Worm (Caenorhabditis elegans) whole organism, mixed stage, embryonic: ENCODE measurements around the gene C27D6.1.

Experiments used
- M03D4.4 ChIP-seq: sonication (generic microtip); optimal IDR thresholded peaks from 2 replicates; lab custom pipeline; 2017; ENCODE audit warnings: mild to moderate bottlenecking, missing genetic modification characterization, missing compliant biosample characterization
- bed-3 ChIP-seq: fragments of 200-800 bp; sonication (Bioruptor generic); optimal IDR thresholded peaks from 3 replicates; lab custom pipeline; 2018; ENCODE audit warnings: mild to moderate bottlenecking, missing genetic modification characterization, moderate library complexity, missing compliant biosample characterization
- blmp-1 ChIP-seq: fragments of 150-350 bp; optimal IDR thresholded peaks from 2 replicates; lab custom pipeline; 2014; ENCODE audit warnings: missing biosample characterization, missing genetic modification characterization
- ceh-39 ChIP-seq: fragments of 150-350 bp; optimal IDR thresholded peaks from 2 replicates; lab custom pipeline; 2014; ENCODE audit warnings: missing biosample characterization, missing genetic modification characterization
- ceh-43 ChIP-seq: fragments of 200-800 bp; sonication (Bioruptor generic); optimal IDR thresholded peaks from 2 replicates; lab custom pipeline; 2018; ENCODE audit warnings: mild to moderate bottlenecking, missing genetic modification characterization, moderate library complexity, missing compliant biosample characterization
- ceh-83 ChIP-seq: fragments of 200-800 bp; sonication (Bioruptor generic); optimal IDR thresholded peaks from 2 replicates; lab custom pipeline; 2018; ENCODE audit warnings: mild to moderate bottlenecking, missing genetic modification characterization, missing compliant biosample characterization
- ces-1 ChIP-seq: fragments of 150-350 bp; optimal IDR thresholded peaks from 2 replicates; lab custom pipeline; 2014; ENCODE audit warnings: missing biosample characterization, missing genetic modification reagents, missing genetic modification characterization
- cnd-1 ChIP-seq: fragments of 200-800 bp; sonication (Bioruptor generic); optimal IDR thresholded peaks from 2 replicates; lab custom pipeline; 2018; ENCODE audit warnings: mild to moderate bottlenecking, missing genetic modification characterization, missing compliant biosample characterization
- drap-1 ChIP-seq: fragments of 200-800 bp; sonication (Bioruptor generic); optimal IDR thresholded peaks from 3 replicates; lab custom pipeline; 2018; ENCODE audit warnings: mild to moderate bottlenecking, missing genetic modification characterization, missing compliant biosample characterization
- elt-1 ChIP-seq: sonication (generic microtip); optimal IDR thresholded peaks from 2 replicates; lab custom pipeline; 2017; ENCODE audit warnings: missing genetic modification characterization, mild to moderate bottlenecking, missing compliant biosample characterization, antibody characterized with exemption, moderate library complexity, borderline replicate concordance; ENCODE audit not compliant: insufficient read depth
- flh-1 ChIP-seq: fragments of 200-800 bp; sonication (Bioruptor generic); optimal IDR thresholded peaks from 2 replicates; lab custom pipeline; 2018; ENCODE audit warnings: mild to moderate bottlenecking, missing genetic modification characterization, moderate library complexity, missing compliant biosample characterization
- ham-2 ChIP-seq: fragments of 200-800 bp; sonication (Bioruptor generic); optimal IDR thresholded peaks from 2 replicates; lab custom pipeline; 2018; ENCODE audit warnings: mild to moderate bottlenecking, missing genetic modification characterization, missing compliant biosample characterization
- lin-13 ChIP-seq: fragments of 150-350 bp; optimal IDR thresholded peaks from 2 replicates; lab custom pipeline; 2014; ENCODE audit warnings: missing biosample characterization, missing genetic modification characterization
- lin-32 ChIP-seq: fragments of 200-800 bp; sonication (Bioruptor generic); optimal IDR thresholded peaks from 2 replicates; lab custom pipeline; 2018; ENCODE audit warnings: mild to moderate bottlenecking, missing genetic modification characterization, missing compliant biosample characterization
- lsy-2 ChIP-seq: fragments of 150-350 bp; optimal IDR thresholded peaks from 2 replicates; lab custom pipeline; 2014; ENCODE audit warnings: missing biosample characterization, missing genetic modification characterization
- mab-5 ChIP-seq: fragments of 150-350 bp; optimal IDR thresholded peaks from 2 replicates; lab custom pipeline; 2014; ENCODE audit warnings: missing biosample characterization, missing genetic modification characterization
- mep-1 ChIP-seq: fragments of 150-350 bp; optimal IDR thresholded peaks from 2 replicates; lab custom pipeline; 2017; ENCODE audit warnings: missing biosample characterization, missing genetic modification reagents, missing genetic modification characterization, inconsistent platforms
- mls-2 ChIP-seq: sonication (generic microtip); optimal IDR thresholded peaks from 2 replicates; lab custom pipeline; 2016; ENCODE audit warnings: mild to moderate bottlenecking, missing genetic modification characterization, moderate library complexity, missing compliant biosample characterization
- nhr-12 ChIP-seq: fragments of 150-350 bp; optimal IDR thresholded peaks from 2 replicates; lab custom pipeline; 2014; ENCODE audit warnings: missing biosample characterization, missing genetic modification characterization
- nhr-2 ChIP-seq: fragments of 150-350 bp; optimal IDR thresholded peaks from 2 replicates; lab custom pipeline; 2014; ENCODE audit warnings: missing biosample characterization, missing genetic modification characterization
- nhr-237 ChIP-seq: fragments of 150-350 bp; optimal IDR thresholded peaks from 2 replicates; lab custom pipeline; 2014; ENCODE audit warnings: missing biosample characterization, missing genetic modification characterization
- nhr-28 ChIP-seq: fragments of 150-350 bp; optimal IDR thresholded peaks from 2 replicates; lab custom pipeline; 2014; ENCODE audit warnings: missing biosample characterization, missing genetic modification characterization
- nhr-76 ChIP-seq: sonication (generic microtip); optimal IDR thresholded peaks from 2 replicates; lab custom pipeline; 2017; ENCODE audit warnings: missing biosample characterization, missing genetic modification characterization
- pha-4 ChIP-seq: fragments of 150-350 bp; optimal IDR thresholded peaks from 2 replicates; lab custom pipeline; 2018; ENCODE audit warnings: missing biosample characterization, missing genetic modification reagents, missing genetic modification characterization
- sem-2 ChIP-seq: fragments of 200-800 bp; sonication (Bioruptor generic); optimal IDR thresholded peaks from 2 replicates; lab custom pipeline; 2018; ENCODE audit warnings: mild to moderate bottlenecking, missing genetic modification characterization, missing compliant biosample characterization
- snpc-4 ChIP-seq: fragments of 150-350 bp; optimal IDR thresholded peaks from 2 replicates; lab custom pipeline; 2014; ENCODE audit warnings: missing biosample characterization, missing genetic modification characterization
- sptf-1 ChIP-seq: sonication (generic microtip); optimal IDR thresholded peaks from 2 replicates; lab custom pipeline; 2017; ENCODE audit warnings: mild to moderate bottlenecking, missing genetic modification characterization, moderate library complexity, missing compliant biosample characterization
- tbx-8 ChIP-seq: fragments of 200-800 bp; sonication (Bioruptor generic); optimal IDR thresholded peaks from 2 replicates; lab custom pipeline; 2018; ENCODE audit warnings: mild to moderate bottlenecking, missing genetic modification characterization, moderate library complexity, missing compliant biosample characterization
- unc-120 ChIP-seq: sonication (generic microtip); optimal IDR thresholded peaks from 2 replicates; lab custom pipeline; 2017; ENCODE audit warnings: missing genetic modification characterization, missing compliant biosample characterization; ENCODE audit not compliant: poor library complexity, severe bottlenecking
- unc-39 ChIP-seq: fragments of 150-350 bp; optimal IDR thresholded peaks from 2 replicates; lab custom pipeline; 2014; ENCODE audit warnings: missing biosample characterization, missing genetic modification characterization
- unc-62 ChIP-seq: fragments of 150-350 bp; optimal IDR thresholded peaks from 2 replicates; lab custom pipeline; 2014; ENCODE audit warnings: missing biosample characterization, missing genetic modification reagents, missing genetic modification characterization
- zip-8 ChIP-seq: fragments of 150-350 bp; optimal IDR thresholded peaks from 2 replicates; lab custom pipeline; 2014; ENCODE audit warnings: missing biosample characterization, missing genetic modification characterization
- ztf-11 ChIP-seq: fragments of 150-350 bp; optimal IDR thresholded peaks from 2 replicates; lab custom pipeline; 2014; ENCODE audit warnings: missing biosample characterization, missing genetic modification characterization

Gene C27D6.1

ce11 chrII:5170932-5171331, 1.6 kb upstream of the C27D6.1 start, which contains the start of gene srb-1:
srb-1 (minus strand) TSS chrII:5171032.
- no peak for TF ChIP-seq snpc-4 (tag; lab: Kevin White, UChicago)
- TF ChIP-seq cnd-1 (tag; lab: Kevin White, UChicago) = no peak
- no peak for TF ChIP-seq ces-1 (GFP tag; lab: Kevin White, UChicago)
- no peak for TF ChIP-seq flh-1 (GFP tag; lab: Kevin White, UChicago)
- no peak for TF ChIP-seq sem-2 (GFP tag; lab: Kevin White, UChicago)
- no peak for TF ChIP-seq lin-13 (tag; lab: Kevin White, UChicago)
- no peak for TF ChIP-seq pha-4 (tag; lab: Kevin White, UChicago)
- TF ChIP-seq nhr-2 = no peak
- TF ChIP-seq blmp-1 = no peak
- no peak for TF ChIP-seq mls-2 (tag; lab: Kevin White, UChicago)
- TF ChIP-seq, all 35 proteins: peak for 0

ce11 chrII:5171610-5172009, 941 bp upstream of the C27D6.1 start, which contains the start of gene C27D6.15:
C27D6.15 (plus strand) TSS chrII:5171910.
- no peak for TF ChIP-seq M03D4.4 (tag; lab: Kevin White, UChicago)
- no peak for TF ChIP-seq ceh-39 (tag; lab: Kevin White, UChicago)
- no peak for TF ChIP-seq zip-8
- no peak for TF ChIP-seq unc-120 (tag; lab: Kevin White, UChicago)
- no peak for TF ChIP-seq lin-13 (tag; lab: Kevin White, UChicago)
- TF ChIP-seq ceh-43 (GFP tag; lab: Kevin White, UChicago) = no peak
- no peak for TF ChIP-seq sem-2 (GFP tag; lab: Kevin White, UChicago)
- TF ChIP-seq drap-1 = no peak
- TF ChIP-seq flh-1 (GFP tag; lab: Kevin White, UChicago) = no peak
- no peak for TF ChIP-seq cnd-1 (tag; lab: Kevin White, UChicago)
- TF ChIP-seq elt-1 (tag; lab: Kevin White, UChicago) = no peak
- TF ChIP-seq mls-2 (tag; lab: Kevin White, UChicago) = no peak
- TF ChIP-seq mep-1 = no peak
- TF ChIP-seq nhr-28 (tag; lab: Kevin White, UChicago) = no peak
- TF ChIP-seq unc-62 (GFP tag; lab: Kevin White, UChicago) = no peak
- TF ChIP-seq sptf-1 = no peak
- no peak for TF ChIP-seq nhr-2
- TF ChIP-seq nhr-76 = no peak
- TF ChIP-seq ceh-83 = no peak

- TF ChIP-seq cnd-1 (tag; lab: Kevin White, UChicago) = no peak
- no peak for TF ChIP-seq nhr-28 (tag; lab: Kevin White, UChicago)
- TF ChIP-seq nhr-12 (tag; lab: Kevin White, UChicago) = no peak
- no peak for TF ChIP-seq ceh-83
- no peak for TF ChIP-seq mep-1
- no peak for TF ChIP-seq drap-1
- no peak for TF ChIP-seq tbx-8 (GFP tag; lab: Kevin White, UChicago)
- TF ChIP-seq blmp-1 = no peak
- no peak for TF ChIP-seq nhr-237
- TF ChIP-seq unc-39 (tag; lab: Kevin White, UChicago) = no peak
- TF ChIP-seq mab-5 = no peak
- TF ChIP-seq lsy-2 = no peak
- no peak for TF ChIP-seq sptf-1
- TF ChIP-seq unc-120 (tag; lab: Kevin White, UChicago) = no peak
- TF ChIP-seq pha-4 (tag; lab: Kevin White, UChicago) = no peak
- no peak for TF ChIP-seq lin-13 (tag; lab: Kevin White, UChicago)
- no peak for TF ChIP-seq ztf-11 (tag; lab: Kevin White, UChicago)
- no peak for TF ChIP-seq ces-1 (GFP tag; lab: Kevin White, UChicago)
- no peak for TF ChIP-seq snpc-4 (tag; lab: Kevin White, UChicago)
- TF ChIP-seq zip-8 = no peak
Measured at ce11 chrII:5174370-5174769, 1.8 kb downstream of the C27D6.1 start, which contains the start of gene C27D6.3. C27D6.3 (minus strand) TSS chrII:5174470.

ce11 chrII:5176934-5177333, 4.4 kb downstream of the C27D6.1 start:
- no peak for TF ChIP-seq unc-62 (GFP tag; lab: Kevin White, UChicago)
- TF ChIP-seq ham-2 (GFP tag; lab: Kevin White, UChicago) = no peak
- TF ChIP-seq ceh-43 (GFP tag; lab: Kevin White, UChicago) = no peak
- TF ChIP-seq lin-32 (GFP tag; lab: Kevin White, UChicago) = no peak
- no peak for TF ChIP-seq bed-3 (GFP tag; lab: Kevin White, UChicago)
